Fruit fly (Drosophila melanogaster) whole organism, embryonic: ENCODE measurements around the gene CG16734.

Experiments
- Antp ChIP-seq: fragments of 200-800 bp; sonication (Bioruptor generic); optimal IDR thresholded peaks from 3 replicates; lab custom pipeline; 2016; ENCODE audit warnings: missing biosample characterization, missing genetic modification characterization
- Atf-2 ChIP-seq: fragments of 200-800 bp; sonication (Bioruptor generic); optimal IDR thresholded peaks from 2 replicates; lab custom pipeline; 2016; ENCODE audit warnings: missing biosample characterization, missing genetic modification characterization
- Blimp-1 ChIP-seq: fragments of 200-800 bp; sonication (Bioruptor generic); optimal IDR thresholded peaks from 3 replicates; lab custom pipeline; 2018; ENCODE audit warnings: missing biosample characterization, missing genetic modification characterization, mild to moderate bottlenecking, moderate library complexity, missing genetic modification reagents
- Bteb2 ChIP-seq: fragments of 200-800 bp; sonication (Bioruptor generic); optimal IDR thresholded peaks from 2 replicates; lab custom pipeline; 2016; ENCODE audit warnings: missing biosample characterization, missing genetic modification characterization
- CG10209 ChIP-seq: fragments of 200-800 bp; sonication (Bioruptor generic); optimal IDR thresholded peaks from 3 replicates; lab custom pipeline; 2017; ENCODE audit warnings: missing biosample characterization, mild to moderate bottlenecking, missing genetic modification characterization, missing genetic modification reagents
- CG11560 ChIP-seq: fragments of 200-800 bp; sonication (Bioruptor generic); IDR thresholded peaks from 3 replicates; pipeline ENCODE4 v1.3.6; 2022; ENCODE audit warnings: missing biosample characterization, missing genetic modification characterization
- CG12236 ChIP-seq: fragments of 200-800 bp; sonication (Bioruptor generic); optimal IDR thresholded peaks from 2 replicates; lab custom pipeline; 2016; ENCODE audit warnings: missing biosample characterization, missing genetic modification characterization
- CG14860 ChIP-seq: fragments of 200-800 bp; sonication (Bioruptor generic); IDR thresholded peaks from 3 replicates; pipeline ENCODE4 v1.3.6; 2022; ENCODE audit warnings: missing biosample characterization, missing genetic modification characterization; ENCODE audit not compliant: partially characterized antibody
- CG15514 ChIP-seq: fragments of 200-800 bp; sonication (Bioruptor generic); optimal IDR thresholded peaks from 3 replicates; lab custom pipeline; 2017; ENCODE audit warnings: missing biosample characterization, missing genetic modification characterization, mild to moderate bottlenecking, moderate library complexity, missing genetic modification reagents
- CG17186 ChIP-seq: fragments of 200-800 bp; sonication (Bioruptor generic); optimal IDR thresholded peaks from 3 replicates; lab custom pipeline; 2017; ENCODE audit warnings: missing biosample characterization, missing genetic modification reagents, missing genetic modification characterization
- CG17568 ChIP-seq: fragments of 200-800 bp; sonication (Bioruptor generic); optimal IDR thresholded peaks from 2 replicates; lab custom pipeline; 2018; ENCODE audit warnings: missing biosample characterization, mild to moderate bottlenecking, missing genetic modification characterization, moderate library complexity
- CG2889 ChIP-seq: fragments of 200-800 bp; sonication (Bioruptor generic); IDR thresholded peaks from 3 replicates; pipeline ENCODE4 v1.3.6; 2022; ENCODE audit warnings: missing biosample characterization, missing genetic modification characterization
- CG32532 ChIP-seq: fragments of 200-800 bp; sonication (Bioruptor generic); IDR thresholded peaks from 2 replicates; pipeline ENCODE4 v1.3.6; 2022; ENCODE audit warnings: missing biosample characterization, missing genetic modification characterization
- CG3995 ChIP-seq: fragments of 200-800 bp; sonication (Bioruptor generic); optimal IDR thresholded peaks from 3 replicates; lab custom pipeline; 2016; ENCODE audit warnings: missing biosample characterization, missing genetic modification characterization
- CG4328 ChIP-seq: fragments of 200-800 bp; sonication (Bioruptor generic); optimal IDR thresholded peaks from 3 replicates; lab custom pipeline; 2017; ENCODE audit warnings: missing biosample characterization, missing genetic modification reagents, missing genetic modification characterization
- CG6683 ChIP-seq: fragments of 200-800 bp; sonication (Bioruptor generic); optimal IDR thresholded peaks from 2 replicates; lab custom pipeline; 2017; ENCODE audit warnings: missing biosample characterization, mild to moderate bottlenecking, missing genetic modification characterization, missing genetic modification reagents
- CG6813 ChIP-seq: fragments of 200-800 bp; sonication (Bioruptor generic); optimal IDR thresholded peaks from 2 replicates; lab custom pipeline; 2017; ENCODE audit warnings: missing biosample characterization, missing genetic modification characterization, mild to moderate bottlenecking, moderate library complexity, missing genetic modification reagents
- CG7556 ChIP-seq: fragments of 200-800 bp; sonication (Bioruptor generic); optimal IDR thresholded peaks from 2 replicates; lab custom pipeline; 2017; ENCODE audit warnings: missing biosample characterization, mild to moderate bottlenecking, missing genetic modification characterization
- CG9437 ChIP-seq: fragments of 200-800 bp; sonication (Bioruptor generic); optimal IDR thresholded peaks from 2 replicates; lab custom pipeline; 2018; ENCODE audit warnings: missing biosample characterization, mild to moderate bottlenecking, missing genetic modification characterization
- CG9876 ChIP-seq: fragments of 200-800 bp; sonication (Bioruptor generic); optimal IDR thresholded peaks from 2 replicates; lab custom pipeline; 2016; ENCODE audit warnings: missing biosample characterization, missing genetic modification characterization
- CHES-1-like ChIP-seq: fragments of 200-800 bp; sonication (Bioruptor generic); optimal IDR thresholded peaks from 2 replicates; lab custom pipeline; 2016; ENCODE audit warnings: missing biosample characterization, missing genetic modification characterization
- ERR ChIP-seq: fragments of 200-800 bp; sonication (Bioruptor generic); optimal IDR thresholded peaks from 2 replicates; lab custom pipeline; 2016; ENCODE audit warnings: missing biosample characterization, missing genetic modification characterization
- Ets97D ChIP-seq: fragments of 200-800 bp; sonication (Bioruptor generic); optimal IDR thresholded peaks from 3 replicates; lab custom pipeline; 2016; ENCODE audit warnings: missing biosample characterization, missing genetic modification characterization
- Jarid2 ChIP-seq: fragments of 200-800 bp; sonication (Bioruptor generic); optimal IDR thresholded peaks from 3 replicates; lab custom pipeline; 2017; ENCODE audit warnings: mild to moderate bottlenecking, missing biosample characterization, missing genetic modification reagents, missing genetic modification characterization
- NC2β ChIP-seq: fragments of 200-800 bp; sonication (Bioruptor generic); optimal IDR thresholded peaks from 2 replicates; lab custom pipeline; 2016; ENCODE audit warnings: missing biosample characterization, missing genetic modification characterization
- Nf-YB ChIP-seq: fragments of 200-800 bp; sonication (Bioruptor generic); optimal IDR thresholded peaks from 3 replicates; lab custom pipeline; 2019; ENCODE audit warnings: missing biosample characterization, mild to moderate bottlenecking, missing genetic modification characterization, moderate library complexity
- Oaz ChIP-seq: fragments of 200-800 bp; sonication (Bioruptor generic); IDR thresholded peaks from 2 replicates; pipeline ENCODE4 v1.3.6; 2022; ENCODE audit warnings: missing biosample characterization, missing genetic modification characterization
- Pdp1 ChIP-seq, 2 experiments: fragments of 200-800 bp; sonication (Bioruptor generic); optimal IDR thresholded peaks; 3 replicates each; lab custom pipeline; 2016; ENCODE audit warnings: missing biosample characterization in 2 of 2, missing genetic modification characterization in 2 of 2, mild to moderate bottlenecking in 1 of 2, moderate library complexity in 1 of 2
- Scr ChIP-seq: fragments of 200-800 bp; sonication (Bioruptor generic); IDR thresholded peaks from 2 replicates; pipeline ENCODE4 v1.3.6; 2022; ENCODE audit warnings: missing biosample characterization, missing genetic modification characterization; ENCODE audit not compliant: partially characterized antibody
- Six4 ChIP-seq: fragments of 200-800 bp; sonication (Bioruptor generic); optimal IDR thresholded peaks from 2 replicates; lab custom pipeline; 2016; ENCODE audit warnings: missing biosample characterization, missing genetic modification characterization
- Xbp1 ChIP-seq: fragments of 200-800 bp; sonication (Bioruptor generic); optimal IDR thresholded peaks from 3 replicates; lab custom pipeline; 2016; ENCODE audit warnings: missing biosample characterization, mild to moderate bottlenecking, missing genetic modification characterization
- abd-A ChIP-seq: fragments of 200-800 bp; sonication (Bioruptor generic); optimal IDR thresholded peaks from 3 replicates; lab custom pipeline; 2019; ENCODE audit warnings: missing biosample characterization, mild to moderate bottlenecking, missing genetic modification characterization, moderate library complexity
- amos ChIP-seq: fragments of 200-800 bp; sonication (Bioruptor generic); IDR thresholded peaks from 2 replicates; pipeline ENCODE4 v1.3.6; 2022; ENCODE audit warnings: missing biosample characterization, missing genetic modification characterization; ENCODE audit not compliant: partially characterized antibody
- crc ChIP-seq: fragments of 200-800 bp; sonication (Bioruptor generic); optimal IDR thresholded peaks from 2 replicates; lab custom pipeline; 2016; ENCODE audit warnings: missing biosample characterization, missing genetic modification characterization
- dimm ChIP-seq: fragments of 200-800 bp; sonication (Bioruptor generic); IDR thresholded peaks from 2 replicates; pipeline ENCODE4 v1.3.6; 2022; ENCODE audit warnings: missing biosample characterization, missing genetic modification characterization
- ewg ChIP-seq: fragments of 200-800 bp; sonication (Bioruptor generic); optimal IDR thresholded peaks from 3 replicates; lab custom pipeline; 2017; ENCODE audit warnings: mild to moderate bottlenecking, missing biosample characterization, missing genetic modification reagents, missing genetic modification characterization
- fd3F ChIP-seq: fragments of 200-800 bp; sonication (Bioruptor generic); optimal IDR thresholded peaks from 2 replicates; lab custom pipeline; 2018; ENCODE audit warnings: missing biosample characterization, mild to moderate bottlenecking, missing genetic modification characterization, moderate library complexity
- fd96Cb ChIP-seq: fragments of 200-800 bp; sonication (Bioruptor generic); optimal IDR thresholded peaks from 2 replicates; lab custom pipeline; 2018; ENCODE audit warnings: missing biosample characterization, mild to moderate bottlenecking, missing genetic modification characterization, moderate library complexity
- h ChIP-seq: fragments of >200 bp; optimal IDR thresholded peaks from 2 replicates; lab custom pipeline; 2017
- insv ChIP-seq, 2 experiments: fragments of 200-800 bp; sonication (Bioruptor generic); optimal IDR thresholded peaks; 3 replicates each; lab custom pipeline; 2016 to 2018; ENCODE audit warnings: missing biosample characterization in 2 of 2, missing genetic modification characterization in 2 of 2
- inv ChIP-seq: fragments of 200-800 bp; sonication (Bioruptor generic); IDR thresholded peaks from 2 replicates; pipeline ENCODE4 v1.3.6; 2022; ENCODE audit warnings: missing biosample characterization, missing genetic modification characterization; ENCODE audit not compliant: partially characterized antibody
- jing ChIP-seq: fragments of 200-800 bp; sonication (Bioruptor generic); optimal IDR thresholded peaks from 2 replicates; lab custom pipeline; 2018; ENCODE audit warnings: missing biosample characterization, mild to moderate bottlenecking, missing genetic modification characterization
- nom ChIP-seq: fragments of 200-800 bp; sonication (Bioruptor generic); optimal IDR thresholded peaks from 2 replicates; lab custom pipeline; 2017; ENCODE audit warnings: missing biosample characterization, missing genetic modification characterization, mild to moderate bottlenecking, moderate library complexity, missing genetic modification reagents
- phol ChIP-seq: fragments of 200-800 bp; sonication (Bioruptor generic); optimal IDR thresholded peaks from 3 replicates; lab custom pipeline; 2018; ENCODE audit warnings: missing biosample characterization, mild to moderate bottlenecking, missing genetic modification characterization, moderate library complexity
- ro ChIP-seq: fragments of 200-800 bp; sonication (Bioruptor generic); IDR thresholded peaks from 2 replicates; pipeline ENCODE4 v1.3.6; 2022; ENCODE audit warnings: missing biosample characterization, missing genetic modification characterization
- sim ChIP-seq: fragments of 200-800 bp; sonication (Bioruptor generic); IDR thresholded peaks from 2 replicates; pipeline ENCODE4 v1.3.6; 2022; ENCODE audit warnings: missing biosample characterization, missing genetic modification characterization
- sna ChIP-seq: fragments of 200-800 bp; sonication (Bioruptor generic); IDR thresholded peaks from 2 replicates; pipeline ENCODE4 v1.3.6; 2022; ENCODE audit warnings: missing biosample characterization, missing genetic modification characterization; ENCODE audit not compliant: partially characterized antibody
- sob ChIP-seq: fragments of 200-800 bp; sonication (Bioruptor generic); IDR thresholded peaks from 2 replicates; pipeline ENCODE4 v1.3.6; 2022; ENCODE audit warnings: missing biosample characterization, missing genetic modification characterization
- twi ChIP-seq: fragments of 200-800 bp; optimal IDR thresholded peaks from 2 replicates; lab custom pipeline; 2019; ENCODE audit warnings: missing biosample characterization, mild to moderate bottlenecking, missing genetic modification characterization, moderate library complexity

Gene CG16734

dm6 chr3R:9246879-9247621, 7.8 kb upstream of the CG16734 start (continued):
- no peak for TF ChIP-seq insv (GFP tag; optimal IDR thresholded peaks at IDR 0.05; lab: Kevin White, UChicago)
- TF ChIP-seq dimm (GFP tag; lab: Robert Waterston, UW), result no peak
- no peak for TF ChIP-seq amos
- peak; percentile 50 for TF ChIP-seq CG9437 (GFP tag; lab: Kevin White, UChicago)
- TF ChIP-seq CG7556 (GFP tag; lab: Kevin White, UChicago), result peak; percentile 62
- peak; percentile 44 for TF ChIP-seq CG6813 (GFP tag; lab: Kevin White, UChicago)
- TF ChIP-seq CG10209 (GFP tag; lab: Kevin White, UChicago), result peak; percentile 43
- TF ChIP-seq ewg, result peak; percentile 42
- peak; percentile 78 for TF ChIP-seq Xbp1 (GFP tag; lab: Kevin White, UChicago)
- TF ChIP-seq Blimp-1 (GFP tag; lab: Kevin White, UChicago), result peak; percentile 84
- TF ChIP-seq nom (GFP tag; lab: Kevin White, UChicago), result peak; percentile 61
- TF ChIP-seq sna (GFP tag; lab: Robert Waterston, UW), result no peak
- no peak for TF ChIP-seq CG15514 (GFP tag; lab: Kevin White, UChicago)
- peak; percentile 48 for TF ChIP-seq CG4328 (GFP tag; lab: Kevin White, UChicago)
- peak; percentile 62 for TF ChIP-seq NC2β (GFP tag; lab: Kevin White, UChicago)
- no peak for TF ChIP-seq CHES-1-like (GFP tag; lab: Kevin White, UChicago)
- peak; percentile 35 for TF ChIP-seq CG12236 (GFP tag; lab: Kevin White, UChicago)
- TF ChIP-seq CG17568 (GFP tag; lab: Kevin White, UChicago), result peak; percentile 25
- TF ChIP-seq ro (GFP tag; lab: Robert Waterston, UW), result 0 out of 2 replicates have a peak, but pooled peaks have one; percentile 20
- TF ChIP-seq Atf-2 (GFP tag; lab: Kevin White, UChicago), result peak; percentile 38
- TF ChIP-seq Pdp1 (GFP tag; optimal IDR thresholded peaks at IDR 0.05; lab: Kevin White, UChicago), result peak; percentile 54 to 56
- TF ChIP-seq sob, result peak; percentile 55; the same call in 1 of the 2 replicates
- TF ChIP-seq crc (GFP tag; lab: Kevin White, UChicago), result no peak
- no peak for TF ChIP-seq CG11560 (tag; lab: Robert Waterston, UW)
- no peak for TF ChIP-seq Scr (GFP tag; lab: Robert Waterston, UW)
- TF ChIP-seq twi (tag; lab: Kevin White, UChicago), result peak; percentile 21
- no peak for TF ChIP-seq Oaz
- TF ChIP-seq sim, result no peak
- TF ChIP-seq abd-A (tag; lab: Kevin White, UChicago), result no peak
- no peak for TF ChIP-seq ERR (GFP tag; lab: Kevin White, UChicago)
- TF ChIP-seq Antp (GFP tag; lab: Kevin White, UChicago), result peak; percentile 8
- TF ChIP-seq Jarid2, result no peak
- no peak for TF ChIP-seq Ets97D (GFP tag; lab: Kevin White, UChicago)
- TF ChIP-seq Bteb2, result peak; percentile 28
- TF ChIP-seq CG6683 (GFP tag; lab: Kevin White, UChicago), result peak; percentile 23
- no peak for TF ChIP-seq CG3995
- TF ChIP-seq CG14860 (GFP tag; lab: Robert Waterston, UW), result no peak
- TF ChIP-seq phol (tag; lab: Kevin White, UChicago), result peak; percentile 72
- TF ChIP-seq h, result no peak
- peak; percentile 57 for TF ChIP-seq Six4 (GFP tag; lab: Kevin White, UChicago)
- peak; percentile 36 for TF ChIP-seq jing (GFP tag; lab: Kevin White, UChicago)
- TF ChIP-seq inv (GFP tag; lab: Robert Waterston, UW), result no peak
- TF ChIP-seq fd3F (GFP tag; lab: Kevin White, UChicago), result no peak
- no peak for TF ChIP-seq CG9876 (GFP tag; lab: Kevin White, UChicago)
- no peak for TF ChIP-seq CG32532 (GFP tag; lab: Robert Waterston, UW)
- no peak for TF ChIP-seq CG2889 (GFP tag; lab: Robert Waterston, UW)
- no peak for TF ChIP-seq CG17186 (GFP tag; lab: Kevin White, UChicago)
- TF ChIP-seq fd96Cb (tag; lab: Kevin White, UChicago), result peak; percentile 69
- TF ChIP-seq Nf-YB (GFP tag; lab: Kevin White, UChicago), result peak; percentile 50
